Fruit fly (Drosophila melanogaster) whole organism, embryonic: ENCODE results near the gene CG43880.

ENCODE experiments used
- Abd-B ChIP-seq: fragments of 200-800 bp; sonication (Bioruptor generic); optimal IDR thresholded peaks from 2 replicates; lab custom pipeline; 2018; ENCODE audit warnings: missing biosample characterization, mild to moderate bottlenecking, missing genetic modification characterization, moderate library complexity
- Aef1 ChIP-seq: fragments of 200-800 bp; sonication (Bioruptor generic); IDR thresholded peaks from 3 replicates; pipeline ENCODE4 v1.3.6; 2022; ENCODE audit warnings: missing biosample characterization, missing genetic modification characterization
- Bteb2 ChIP-seq: fragments of 200-800 bp; sonication (Bioruptor generic); optimal IDR thresholded peaks from 2 replicates; lab custom pipeline; 2016; ENCODE audit warnings: missing biosample characterization, missing genetic modification characterization
- CG10267 ChIP-seq: fragments of 200-800 bp; sonication (Bioruptor generic); optimal IDR thresholded peaks from 2 replicates; lab custom pipeline; 2018; ENCODE audit warnings: missing biosample characterization, mild to moderate bottlenecking, missing genetic modification characterization, moderate library complexity
- CG11247 ChIP-seq: fragments of 200-800 bp; sonication (Bioruptor generic); IDR thresholded peaks from 2 replicates; pipeline ENCODE4 v1.3.6; 2022; ENCODE audit warnings: missing biosample characterization, missing genetic modification characterization
- CG12155 ChIP-seq: fragments of 200-800 bp; sonication (Bioruptor generic); optimal IDR thresholded peaks from 3 replicates; lab custom pipeline; 2016; ENCODE audit warnings: missing biosample characterization, missing genetic modification characterization
- CG12236 ChIP-seq: fragments of 200-800 bp; sonication (Bioruptor generic); optimal IDR thresholded peaks from 2 replicates; lab custom pipeline; 2016; ENCODE audit warnings: missing biosample characterization, missing genetic modification characterization
- CG14441 ChIP-seq: fragments of 200-800 bp; sonication (Bioruptor generic); IDR thresholded peaks from 2 replicates; pipeline ENCODE4 v1.3.6; 2022; ENCODE audit warnings: missing biosample characterization, missing genetic modification characterization
- CG15269 ChIP-seq: fragments of 200-800 bp; sonication (Bioruptor generic); optimal IDR thresholded peaks from 2 replicates; lab custom pipeline; 2018; ENCODE audit warnings: missing biosample characterization, mild to moderate bottlenecking, missing genetic modification characterization, moderate library complexity
- CG15514 ChIP-seq: fragments of 200-800 bp; sonication (Bioruptor generic); optimal IDR thresholded peaks from 3 replicates; lab custom pipeline; 2017; ENCODE audit warnings: missing biosample characterization, missing genetic modification characterization, mild to moderate bottlenecking, moderate library complexity, missing genetic modification reagents
- CG17385 ChIP-seq: fragments of 200-800 bp; sonication (Bioruptor generic); optimal IDR thresholded peaks from 3 replicates; lab custom pipeline; 2018; ENCODE audit warnings: missing biosample characterization, mild to moderate bottlenecking, missing genetic modification characterization
- CG17802 ChIP-seq: fragments of 200-800 bp; sonication (Bioruptor generic); optimal IDR thresholded peaks from 2 replicates; lab custom pipeline; 2018; ENCODE audit warnings: missing biosample characterization, mild to moderate bottlenecking, missing genetic modification characterization, moderate library complexity
- CG30431 ChIP-seq: fragments of 200-800 bp; sonication (Bioruptor generic); optimal IDR thresholded peaks from 2 replicates; lab custom pipeline; 2017; ENCODE audit warnings: missing biosample characterization, missing genetic modification characterization
- CG6272 ChIP-seq: fragments of 200-800 bp; sonication (Bioruptor generic); IDR thresholded peaks from 2 replicates; pipeline ENCODE4 v1.3.6; 2022; ENCODE audit warnings: missing biosample characterization, missing genetic modification characterization
- CG7963 ChIP-seq: fragments of 200-800 bp; sonication (Bioruptor generic); IDR thresholded peaks from 3 replicates; pipeline ENCODE4 v1.3.6; 2022; ENCODE audit warnings: missing biosample characterization, missing genetic modification characterization; ENCODE audit not compliant: partially characterized antibody
- CG9876 ChIP-seq: fragments of 200-800 bp; sonication (Bioruptor generic); optimal IDR thresholded peaks from 2 replicates; lab custom pipeline; 2016; ENCODE audit warnings: missing biosample characterization, missing genetic modification characterization
- Dbx ChIP-seq: fragments of 200-800 bp; sonication (Bioruptor generic); IDR thresholded peaks from 3 replicates; pipeline ENCODE4 v1.3.6; 2022; ENCODE audit warnings: missing biosample characterization, missing genetic modification characterization
- Dfd ChIP-seq, 2 experiments: fragments of >200 bp; optimal IDR thresholded peaks; 2 replicates each; lab custom pipeline; 2017; ENCODE audit warnings: missing biosample characterization in 2 of 2, missing genetic modification characterization in 2 of 2
- Dip2 ChIP-seq: fragments of 200-800 bp; sonication (Bioruptor generic); IDR thresholded peaks from 2 replicates; pipeline ENCODE4 v1.3.6; 2022; ENCODE audit warnings: missing biosample characterization, missing genetic modification characterization
- Dip3 ChIP-seq: fragments of 200-800 bp; sonication (Bioruptor generic); optimal IDR thresholded peaks from 3 replicates; lab custom pipeline; 2016; ENCODE audit warnings: missing biosample characterization, missing genetic modification characterization
- ERR ChIP-seq: fragments of 200-800 bp; sonication (Bioruptor generic); optimal IDR thresholded peaks from 2 replicates; lab custom pipeline; 2016; ENCODE audit warnings: missing biosample characterization, missing genetic modification characterization
- Ets65A ChIP-seq: fragments of 200-800 bp; sonication (Bioruptor generic); peaks from one replicate; lab custom pipeline; 2016; ENCODE audit warnings: missing biosample characterization, missing genetic modification characterization
- Hand ChIP-seq: fragments of 200-800 bp; sonication (Bioruptor generic); optimal IDR thresholded peaks from 2 replicates; lab custom pipeline; 2017; ENCODE audit warnings: mild to moderate bottlenecking, missing biosample characterization, missing genetic modification reagents, missing genetic modification characterization
- Hmx ChIP-seq: fragments of 200-800 bp; sonication (Bioruptor generic); optimal IDR thresholded peaks from 2 replicates; lab custom pipeline; 2016; ENCODE audit warnings: missing biosample characterization, missing genetic modification characterization
- MESR4 ChIP-seq: fragments of 200-800 bp; sonication (Bioruptor generic); optimal IDR thresholded peaks from 2 replicates; lab custom pipeline; 2018; ENCODE audit warnings: missing biosample characterization, mild to moderate bottlenecking, missing genetic modification characterization, moderate library complexity
- Max ChIP-seq: fragments of 200-800 bp; sonication (Bioruptor generic); optimal IDR thresholded peaks from 2 replicates; lab custom pipeline; 2016; ENCODE audit warnings: missing biosample characterization, mild to moderate bottlenecking, missing genetic modification characterization
- NC2α ChIP-seq: fragments of 200-800 bp; sonication (Bioruptor generic); optimal IDR thresholded peaks from 2 replicates; lab custom pipeline; 2016; ENCODE audit warnings: missing biosample characterization, missing genetic modification characterization
- NC2β ChIP-seq: fragments of 200-800 bp; sonication (Bioruptor generic); optimal IDR thresholded peaks from 2 replicates; lab custom pipeline; 2016; ENCODE audit warnings: missing biosample characterization, missing genetic modification characterization
- Sox102F ChIP-seq: fragments of 200-800 bp; sonication (Bioruptor generic); optimal IDR thresholded peaks from 2 replicates; lab custom pipeline; 2018; ENCODE audit warnings: missing biosample characterization, mild to moderate bottlenecking, missing genetic modification characterization, moderate library complexity
- Sry-β ChIP-seq: fragments of 200-800 bp; sonication (Bioruptor generic); optimal IDR thresholded peaks from 2 replicates; lab custom pipeline; 2018; ENCODE audit warnings: missing biosample characterization, mild to moderate bottlenecking, missing genetic modification characterization, moderate library complexity
- bbx ChIP-seq: fragments of 200-800 bp; sonication (Bioruptor generic); IDR thresholded peaks from 2 replicates; pipeline ENCODE4 v1.3.6; 2022; ENCODE audit warnings: missing biosample characterization, missing genetic modification characterization; ENCODE audit not compliant: partially characterized antibody
- chif ChIP-seq, 2 experiments: fragments of 200-800 bp; sonication (Bioruptor generic); optimal IDR thresholded peaks; 3 replicates each; lab custom pipeline; 2016; ENCODE audit warnings: missing biosample characterization in 2 of 2, missing genetic modification characterization in 2 of 2
- chn ChIP-seq: fragments of 200-800 bp; sonication (Bioruptor generic); optimal IDR thresholded peaks from 2 replicates; lab custom pipeline; 2016; ENCODE audit warnings: missing biosample characterization, missing genetic modification characterization
- dmrt11E ChIP-seq: fragments of 200-800 bp; sonication (Bioruptor generic); optimal IDR thresholded peaks from 3 replicates; lab custom pipeline; 2018; ENCODE audit warnings: missing biosample characterization, mild to moderate bottlenecking, missing genetic modification characterization, moderate library complexity
- ems ChIP-seq: fragments of 200-800 bp; sonication (Bioruptor generic); optimal IDR thresholded peaks from 3 replicates; lab custom pipeline; 2016; ENCODE audit warnings: missing biosample characterization, missing genetic modification characterization
- fru ChIP-seq: fragments of >200 bp; optimal IDR thresholded peaks from 2 replicates; lab custom pipeline; 2017
- ftz-f1 ChIP-seq: fragments of 200-800 bp; sonication (Bioruptor generic); optimal IDR thresholded peaks from 2 replicates; lab custom pipeline; 2016; ENCODE audit warnings: missing biosample characterization, missing genetic modification characterization
- gcm ChIP-seq: fragments of 200-800 bp; sonication (Bioruptor generic); optimal IDR thresholded peaks from 2 replicates; lab custom pipeline; 2019; ENCODE audit warnings: missing biosample characterization, mild to moderate bottlenecking, missing genetic modification characterization, moderate library complexity
- hth ChIP-seq: fragments of >200 bp; optimal IDR thresholded peaks from 2 replicates; lab custom pipeline; 2017; ENCODE audit warnings: inconsistent platforms
- lab ChIP-seq: fragments of 200-800 bp; sonication (Bioruptor generic); optimal IDR thresholded peaks from 3 replicates; lab custom pipeline; 2017; ENCODE audit warnings: missing biosample characterization, missing genetic modification characterization, mild to moderate bottlenecking, moderate library complexity, missing genetic modification reagents
- mam ChIP-seq: fragments of 200-800 bp; sonication (Bioruptor generic); optimal IDR thresholded peaks from 3 replicates; lab custom pipeline; 2016; ENCODE audit warnings: missing biosample characterization, missing genetic modification characterization
- nerfin-2 ChIP-seq: fragments of 200-800 bp; sonication (Bioruptor generic); IDR thresholded peaks from 2 replicates; pipeline ENCODE4 v1.3.6; 2022; ENCODE audit warnings: missing biosample characterization, missing genetic modification characterization; ENCODE audit not compliant: partially characterized antibody
- org-1 ChIP-seq: fragments of 200-800 bp; sonication (Bioruptor generic); optimal IDR thresholded peaks from 2 replicates; lab custom pipeline; 2017; ENCODE audit warnings: missing biosample characterization, missing genetic modification characterization
- pho ChIP-seq: fragments of 200-800 bp; sonication (Bioruptor generic); optimal IDR thresholded peaks from 2 replicates; lab custom pipeline; 2016; ENCODE audit warnings: missing biosample characterization, missing genetic modification characterization
- row ChIP-seq: fragments of 200-800 bp; sonication (Bioruptor generic); IDR thresholded peaks from 3 replicates; pipeline ENCODE4 v1.3.6; 2022; ENCODE audit warnings: missing biosample characterization, missing genetic modification characterization
- salm ChIP-seq: fragments of 200-800 bp; sonication (Bioruptor generic); optimal IDR thresholded peaks from 2 replicates; lab custom pipeline; 2018; ENCODE audit warnings: missing biosample characterization, mild to moderate bottlenecking, missing genetic modification characterization
- sens-2 ChIP-seq: fragments of 200-800 bp; sonication (Bioruptor generic); IDR thresholded peaks from 2 replicates; pipeline ENCODE4 v1.3.6; 2022; ENCODE audit warnings: missing biosample characterization, missing genetic modification characterization
- shn ChIP-seq: fragments of 200-800 bp; sonication (Bioruptor generic); optimal IDR thresholded peaks from 3 replicates; lab custom pipeline; 2016; ENCODE audit warnings: missing biosample characterization, missing genetic modification characterization
- slp2 ChIP-seq: fragments of 200-800 bp; sonication (Bioruptor generic); optimal IDR thresholded peaks from 2 replicates; lab custom pipeline; 2016; ENCODE audit warnings: missing biosample characterization, missing genetic modification characterization
- tio ChIP-seq: fragments of 200-800 bp; sonication (Bioruptor generic); optimal IDR thresholded peaks from 2 replicates; lab custom pipeline; 2017; ENCODE audit warnings: missing biosample characterization, missing genetic modification characterization, inconsistent platforms
- toy ChIP-seq: fragments of 200-800 bp; sonication (Bioruptor generic); IDR thresholded peaks from 2 replicates; pipeline ENCODE4 v1.3.6; 2022; ENCODE audit warnings: missing biosample characterization, missing genetic modification characterization

The CG43880 gene

DNA sequence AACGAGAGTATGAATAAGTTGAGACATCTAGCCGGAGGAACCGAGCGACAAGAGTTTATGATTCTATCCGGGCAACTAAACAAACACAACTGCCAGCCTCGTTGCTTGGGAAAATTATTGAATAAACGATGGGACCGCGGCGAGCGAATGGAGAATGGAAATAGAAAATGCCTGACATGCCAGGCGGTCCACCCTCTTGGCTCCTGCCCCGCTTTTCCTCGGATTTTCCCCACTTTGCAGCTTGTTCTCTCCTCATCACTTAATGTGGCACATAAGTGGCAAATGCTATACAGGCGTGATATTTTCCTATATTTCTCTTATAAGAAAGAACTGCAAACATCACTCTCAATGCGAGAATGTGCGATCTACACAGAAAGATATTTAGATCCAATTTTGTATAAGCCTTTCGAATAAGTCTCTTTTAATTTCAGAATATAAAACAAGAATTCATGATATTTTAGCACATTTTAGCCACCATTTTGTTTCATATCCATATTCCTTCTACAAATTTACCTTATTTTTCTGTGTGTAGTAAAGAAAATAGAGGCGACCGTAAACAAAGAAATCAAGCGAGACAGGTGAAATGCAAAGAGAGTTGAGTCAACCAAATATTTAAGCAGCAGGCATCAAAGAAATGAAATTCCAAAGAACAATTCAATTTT lies 42.5 kb downstream of the CG43880 start (continued):
- TF ChIP-seq Sox102F (GFP tag; lab: Kevin White, UChicago), result peak; percentile 95
- TF ChIP-seq CG6272 (GFP tag; lab: Robert Waterston, UW), result peak; percentile 66
- peak; percentile 75 for TF ChIP-seq Dip3
- TF ChIP-seq pho (GFP tag; lab: Kevin White, UChicago), result peak; percentile 64
- TF ChIP-seq CG17802, result peak; percentile 69
- peak; percentile 90 for TF ChIP-seq dmrt11E (tag; lab: Kevin White, UChicago)
- TF ChIP-seq CG10267 (tag; lab: Kevin White, UChicago), result peak; percentile 85
- TF ChIP-seq hth, result no peak
- peak; percentile 74 for TF ChIP-seq mam (GFP tag; lab: Kevin White, UChicago)
- TF ChIP-seq salm, result peak; percentile 67
- peak; percentile 84 for TF ChIP-seq gcm (GFP tag; lab: Kevin White, UChicago)
- no peak for TF ChIP-seq toy
- peak; percentile 62 for TF ChIP-seq tio (GFP tag; lab: Kevin White, UChicago)
- TF ChIP-seq nerfin-2 (GFP tag; lab: Robert Waterston, UW), result no peak
- peak; percentile 76 for TF ChIP-seq Abd-B (GFP tag; lab: Kevin White, UChicago)
- no peak for TF ChIP-seq CG7963 (GFP tag; lab: Robert Waterston, UW)
- TF ChIP-seq CG11247 (GFP tag; lab: Robert Waterston, UW), result peak; percentile 70
- TF ChIP-seq slp2, result peak; percentile 70
- TF ChIP-seq chif (GFP tag; optimal IDR thresholded peaks at IDR 0.05; lab: Kevin White, UChicago), result peak; percentile 87 to 89
- TF ChIP-seq Sry-β (GFP tag; lab: Kevin White, UChicago), result peak; percentile 66
- TF ChIP-seq CG15514 (GFP tag; lab: Kevin White, UChicago), result peak; percentile 47
- peak; percentile 70 for TF ChIP-seq Aef1 (GFP tag; lab: Robert Waterston, UW)
- peak; percentile 44 for TF ChIP-seq ems
- peak; percentile 88 for TF ChIP-seq NC2β
- TF ChIP-seq Bteb2 (GFP tag; lab: Kevin White, UChicago), result peak; percentile 81
- TF ChIP-seq MESR4 (GFP tag; lab: Kevin White, UChicago), result peak; percentile 7
- no peak for TF ChIP-seq ftz-f1 (GFP tag; lab: Kevin White, UChicago)
- peak; percentile 72 for TF ChIP-seq sens-2
- peak; percentile 85 for TF ChIP-seq CG15269 (tag; lab: Kevin White, UChicago)
- peak; percentile 61 for TF ChIP-seq NC2α (GFP tag; lab: Kevin White, UChicago)
- TF ChIP-seq chn, result peak; percentile 76
- TF ChIP-seq CG14441 (GFP tag; lab: Robert Waterston, UW), result peak; percentile 82
- no peak for TF ChIP-seq Dip2
- peak; percentile 84 for TF ChIP-seq CG12236 (GFP tag; lab: Kevin White, UChicago)
- TF ChIP-seq Ets65A, result peak; percentile 12
- TF ChIP-seq row, result peak; percentile 86
- peak; percentile 63 for TF ChIP-seq Max (GFP tag; lab: Kevin White, UChicago)
- TF ChIP-seq Hmx (GFP tag; lab: Kevin White, UChicago), result peak; percentile 55
- TF ChIP-seq shn (GFP tag; lab: Kevin White, UChicago), result peak; percentile 63
- TF ChIP-seq CG17385 (GFP tag; lab: Kevin White, UChicago), result peak; percentile 82
- TF ChIP-seq CG12155, result peak; percentile 63
- TF ChIP-seq org-1, result peak; percentile 72
- no peak for TF ChIP-seq fru (lab: Kevin White, UChicago)
- peak; percentile 62 for TF ChIP-seq ERR (GFP tag; lab: Kevin White, UChicago)
- peak; percentile 67 for TF ChIP-seq CG30431 (GFP tag; lab: Kevin White, UChicago)
- peak; percentile 48 for TF ChIP-seq CG9876 (GFP tag; lab: Kevin White, UChicago)
- TF ChIP-seq bbx (GFP tag; lab: Robert Waterston, UW), result no peak
- no peak for TF ChIP-seq Dfd (GFP tag; optimal IDR thresholded peaks at IDR 0.05; lab: Kevin White, UChicago)
- TF ChIP-seq Dbx (GFP tag; lab: Robert Waterston, UW), result peak; percentile 59
- peak; percentile 89 for TF ChIP-seq lab (GFP tag; lab: Kevin White, UChicago)
- TF ChIP-seq Hand, result peak; percentile 41
